Fruit fly (Drosophila melanogaster): ENCODE results near the gene CG11349.

dm6 chr3L:4482509-4482908 is 9.6 kb downstream of the CG11349 start, which contains the start of gene CG11350:
- TF ChIP-seq scrt (GFP tag; optimal IDR thresholded peaks at IDR 0.05) (no peak), slbo (GFP tag; IDR thresholded peaks at IDR 0.05) (no peak), BEAF-32 (GFP tag; optimal IDR thresholded peaks at IDR 0.05) (no peak), ERR (GFP tag; optimal IDR thresholded peaks at IDR 0.05) (no peak), CG8281 (tag; optimal IDR thresholded peaks at IDR 0.05) (no peak), so (GFP tag; IDR thresholded peaks at IDR 0.05) (no peak), stwl (tag; optimal IDR thresholded peaks at IDR 0.05) (no peak), CG31441 (GFP tag; IDR thresholded peaks at IDR 0.05) (no peak), row (GFP tag; IDR thresholded peaks at IDR 0.05) (no peak), CG31365 (tag; optimal IDR thresholded peaks at IDR 0.05) (no peak), Blimp-1 (GFP tag; optimal IDR thresholded peaks at IDR 0.05) (no peak), Aef1 (GFP tag; IDR thresholded peaks at IDR 0.05) (no peak)
